Fruit fly (Drosophila melanogaster): ENCODE data around the gene CG7342.

DNA sequence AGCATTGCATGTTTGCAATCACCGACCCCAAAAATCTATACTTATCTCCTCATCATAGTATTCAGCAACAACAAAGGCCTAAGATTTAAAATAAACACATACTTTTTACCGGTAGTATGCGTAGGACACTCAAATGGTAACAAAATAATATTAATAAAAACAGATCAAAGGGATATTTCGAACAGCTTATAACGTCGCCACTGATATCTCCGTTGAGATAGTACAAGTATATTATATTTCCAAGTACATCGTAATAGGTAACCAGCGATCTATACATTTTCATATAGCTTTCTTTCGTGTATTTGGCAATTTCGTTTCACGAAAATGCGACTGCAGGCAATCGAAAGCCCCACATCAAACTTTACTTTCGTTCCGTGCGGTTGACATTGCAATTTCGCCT lies at the start of gene CG7342:
- TF ChIP-seq Ets21C (GFP tag; optimal IDR thresholded peaks at IDR 0.05), result peak; percentile 31
- no peak for TF ChIP-seq fkh (GFP tag; optimal IDR thresholded peaks at IDR 0.05)
- TF ChIP-seq dsx (GFP tag; optimal IDR thresholded peaks at IDR 0.05; ENCODE audit: poor library complexity, severe bottlenecking), result no peak
- no peak for TF ChIP-seq CG11902 (GFP tag; optimal IDR thresholded peaks at IDR 0.05)
- TF ChIP-seq svp (GFP tag), result peak; percentile 83

Measured in whole organism, prepupa.